Fruit fly (Drosophila melanogaster) whole organism, embryonic: ENCODE results near the gene CG14286.

ENCODE experiments used
- B-H2 ChIP-seq: fragments of 200-800 bp; sonication (Bioruptor generic); optimal IDR thresholded peaks from 2 replicates; lab custom pipeline; 2018; ENCODE audit warnings: missing biosample characterization, mild to moderate bottlenecking, missing genetic modification characterization
- CG10431 ChIP-seq: fragments of 200-800 bp; sonication (Bioruptor generic); optimal IDR thresholded peaks from 3 replicates; lab custom pipeline; 2018; ENCODE audit warnings: missing biosample characterization, mild to moderate bottlenecking, missing genetic modification characterization
- CG10543 ChIP-seq: fragments of 200-800 bp; sonication (Bioruptor generic); optimal IDR thresholded peaks from 3 replicates; lab custom pipeline; 2017; ENCODE audit warnings: missing biosample characterization, mild to moderate bottlenecking, missing genetic modification characterization, moderate library complexity
- CG10654 ChIP-seq: fragments of 200-800 bp; sonication (Bioruptor generic); optimal IDR thresholded peaks from 2 replicates; lab custom pipeline; 2016; ENCODE audit warnings: missing biosample characterization, missing genetic modification characterization
- CG11504 ChIP-seq: fragments of 200-800 bp; sonication (Bioruptor generic); optimal IDR thresholded peaks from 3 replicates; lab custom pipeline; 2019; ENCODE audit warnings: missing biosample characterization, mild to moderate bottlenecking, missing genetic modification characterization, moderate library complexity
- CG12104 ChIP-seq: fragments of 200-800 bp; sonication (Bioruptor generic); optimal IDR thresholded peaks from 3 replicates; lab custom pipeline; 2016; ENCODE audit warnings: missing biosample characterization, missing genetic modification characterization
- CG1233 ChIP-seq: fragments of 200-800 bp; sonication (Bioruptor generic); optimal IDR thresholded peaks from 4 replicates; lab custom pipeline; 2018; ENCODE audit warnings: missing biosample characterization, mild to moderate bottlenecking, missing genetic modification characterization
- CG12769 ChIP-seq: fragments of 200-800 bp; sonication (Bioruptor generic); optimal IDR thresholded peaks from 2 replicates; lab custom pipeline; 2019; ENCODE audit warnings: missing biosample characterization, mild to moderate bottlenecking, missing genetic modification characterization, moderate library complexity
- CG15601 ChIP-seq: fragments of 200-800 bp; sonication (Bioruptor generic); optimal IDR thresholded peaks from 3 replicates; lab custom pipeline; 2019; ENCODE audit warnings: missing biosample characterization, mild to moderate bottlenecking, missing genetic modification characterization, moderate library complexity
- CG17361 ChIP-seq: fragments of 200-800 bp; sonication (Bioruptor generic); IDR thresholded peaks from 3 replicates; pipeline ENCODE4 v1.3.6; 2022; ENCODE audit warnings: missing biosample characterization, missing genetic modification characterization
- CG2129 ChIP-seq: fragments of 200-800 bp; sonication (Bioruptor generic); IDR thresholded peaks from 2 replicates; pipeline ENCODE4 v1.3.6; 2022; ENCODE audit warnings: missing biosample characterization, missing genetic modification characterization; ENCODE audit not compliant: partially characterized antibody
- CG2678 ChIP-seq: fragments of 200-800 bp; sonication (Bioruptor generic); optimal IDR thresholded peaks from 3 replicates; lab custom pipeline; 2019; ENCODE audit warnings: missing biosample characterization, mild to moderate bottlenecking, missing genetic modification characterization, moderate library complexity
- CG30020 ChIP-seq: fragments of 200-800 bp; optimal IDR thresholded peaks from 2 replicates; lab custom pipeline; 2019; ENCODE audit warnings: missing biosample characterization, mild to moderate bottlenecking, missing genetic modification characterization, moderate library complexity
- CG32532 ChIP-seq: fragments of 200-800 bp; sonication (Bioruptor generic); IDR thresholded peaks from 2 replicates; pipeline ENCODE4 v1.3.6; 2022; ENCODE audit warnings: missing biosample characterization, missing genetic modification characterization
- CG7987 ChIP-seq: fragments of 200-800 bp; sonication (Bioruptor generic); optimal IDR thresholded peaks from 2 replicates; lab custom pipeline; 2018; ENCODE audit warnings: missing biosample characterization, mild to moderate bottlenecking, missing genetic modification characterization, moderate library complexity
- CG8388 ChIP-seq: fragments of 200-800 bp; sonication (Bioruptor generic); optimal IDR thresholded peaks from 2 replicates; lab custom pipeline; 2019; ENCODE audit warnings: missing biosample characterization, mild to moderate bottlenecking, missing genetic modification characterization, moderate library complexity
- CkIIα-i1 ChIP-seq: fragments of 200-800 bp; sonication (Bioruptor generic); IDR thresholded peaks from 2 replicates; pipeline ENCODE4 v1.3.6; 2022; ENCODE audit warnings: missing biosample characterization, missing genetic modification characterization
- Doc3 ChIP-seq: fragments of 200-800 bp; sonication (Bioruptor generic); IDR thresholded peaks from 3 replicates; pipeline ENCODE4 v1.3.6; 2022; ENCODE audit warnings: missing biosample characterization, missing genetic modification characterization; ENCODE audit not compliant: partially characterized antibody
- Dref ChIP-seq: fragments of 200-800 bp; sonication (Bioruptor generic); IDR thresholded peaks from 2 replicates; pipeline ENCODE4 v1.3.6; 2022; ENCODE audit warnings: missing biosample characterization, missing genetic modification characterization
- E2f1 ChIP-seq: fragments of 200-800 bp; sonication (Bioruptor generic); IDR thresholded peaks from 2 replicates; pipeline ENCODE4 v1.3.6; 2022; ENCODE audit warnings: missing biosample characterization, missing genetic modification characterization
- H2.0 ChIP-seq: fragments of 200-800 bp; sonication (Bioruptor generic); IDR thresholded peaks from 2 replicates; pipeline ENCODE4 v1.3.6; 2022; ENCODE audit warnings: missing biosample characterization, missing genetic modification characterization
- Hey ChIP-seq: fragments of 200-800 bp; sonication (Bioruptor generic); optimal IDR thresholded peaks from 3 replicates; lab custom pipeline; 2018; ENCODE audit warnings: missing biosample characterization, mild to moderate bottlenecking, missing genetic modification characterization
- HmgD ChIP-seq: fragments of 200-800 bp; sonication (Bioruptor generic); optimal IDR thresholded peaks from 3 replicates; lab custom pipeline; 2016; ENCODE audit warnings: missing biosample characterization, missing genetic modification characterization
- Hr3 ChIP-seq: fragments of 200-800 bp; sonication (Bioruptor generic); optimal IDR thresholded peaks from 3 replicates; lab custom pipeline; 2016; ENCODE audit warnings: missing biosample characterization, missing genetic modification characterization
- Hsf ChIP-seq: fragments of 200-800 bp; sonication (Bioruptor generic); optimal IDR thresholded peaks from 3 replicates; lab custom pipeline; 2016; ENCODE audit warnings: missing biosample characterization, missing genetic modification characterization
- MBD-R2 ChIP-seq: fragments of 200-800 bp; sonication (Bioruptor generic); IDR thresholded peaks from 2 replicates; pipeline ENCODE4 v1.3.6; 2022; ENCODE audit warnings: missing biosample characterization, missing genetic modification characterization
- Meics ChIP-seq: fragments of 200-800 bp; sonication (Bioruptor generic); optimal IDR thresholded peaks from 2 replicates; lab custom pipeline; 2017; ENCODE audit warnings: missing biosample characterization, mild to moderate bottlenecking, missing genetic modification characterization
- Ptx1 ChIP-seq: fragments of 200-800 bp; sonication (Bioruptor generic); IDR thresholded peaks from 2 replicates; pipeline ENCODE4 v1.3.6; 2022; ENCODE audit warnings: missing biosample characterization, missing genetic modification characterization
- Vsx1 ChIP-seq: fragments of 200-800 bp; sonication (Bioruptor generic); optimal IDR thresholded peaks from 2 replicates; lab custom pipeline; 2017; ENCODE audit warnings: missing biosample characterization, mild to moderate bottlenecking, missing genetic modification characterization, missing genetic modification reagents
- ac ChIP-seq: fragments of 200-800 bp; sonication (Bioruptor generic); optimal IDR thresholded peaks from 3 replicates; lab custom pipeline; 2017; ENCODE audit warnings: missing biosample characterization, mild to moderate bottlenecking, missing genetic modification characterization
- ash1 ChIP-seq: fragments of 200-800 bp; sonication (Bioruptor generic); optimal IDR thresholded peaks from 2 replicates; lab custom pipeline; 2018; ENCODE audit warnings: missing biosample characterization, mild to moderate bottlenecking, missing genetic modification characterization
- bab2 ChIP-seq: fragments of 200-800 bp; sonication (Bioruptor generic); optimal IDR thresholded peaks from 2 replicates; lab custom pipeline; 2016; ENCODE audit warnings: missing biosample characterization, missing genetic modification characterization
- br ChIP-seq: fragments of >200 bp; optimal IDR thresholded peaks from 2 replicates; lab custom pipeline; 2017
- caup ChIP-seq: fragments of 200-800 bp; sonication (Bioruptor generic); optimal IDR thresholded peaks from 3 replicates; lab custom pipeline; 2017; ENCODE audit warnings: missing biosample characterization, mild to moderate bottlenecking, missing genetic modification characterization, moderate library complexity; ENCODE audit not compliant: severe bottlenecking
- cwo ChIP-seq: fragments of 200-800 bp; sonication (Bioruptor generic); optimal IDR thresholded peaks from 3 replicates; lab custom pipeline; 2017; ENCODE audit warnings: missing biosample characterization, missing genetic modification characterization, mild to moderate bottlenecking, moderate library complexity, missing genetic modification reagents
- dan ChIP-seq: fragments of 200-800 bp; sonication (Bioruptor generic); IDR thresholded peaks from 2 replicates; pipeline ENCODE4 v1.3.6; 2022; ENCODE audit warnings: missing biosample characterization, missing genetic modification characterization
- dpn ChIP-seq, 2 experiments: fragments of 200-800 bp; sonication (Bioruptor generic); optimal IDR thresholded peaks; 3 replicates each; lab custom pipeline; 2016; ENCODE audit warnings: missing biosample characterization in 2 of 2, missing genetic modification characterization in 2 of 2
- eve ChIP-seq, 2 experiments: fragments of >200 bp; optimal IDR thresholded peaks; 2 replicates each; lab custom pipeline; 2017; ENCODE audit warnings: missing biosample characterization in 2 of 2, missing genetic modification characterization in 2 of 2
- exex ChIP-seq: fragments of 200-800 bp; sonication (Bioruptor generic); optimal IDR thresholded peaks from 4 replicates; lab custom pipeline; 2018; ENCODE audit warnings: missing biosample characterization, mild to moderate bottlenecking, missing genetic modification characterization, moderate library complexity
- fu2 ChIP-seq: fragments of 200-800 bp; sonication (Bioruptor generic); optimal IDR thresholded peaks from 2 replicates; lab custom pipeline; 2016; ENCODE audit warnings: missing biosample characterization, missing genetic modification characterization
- gce ChIP-seq: fragments of 200-800 bp; sonication (Bioruptor generic); IDR thresholded peaks from 3 replicates; pipeline ENCODE4 v1.3.6; 2022; ENCODE audit warnings: missing biosample characterization, missing genetic modification characterization
- gem ChIP-seq: fragments of 200-800 bp; sonication (Bioruptor generic); optimal IDR thresholded peaks from 2 replicates; lab custom pipeline; 2019; ENCODE audit warnings: missing biosample characterization, mild to moderate bottlenecking, missing genetic modification characterization, moderate library complexity
- insv ChIP-seq, 2 experiments: fragments of 200-800 bp; sonication (Bioruptor generic); optimal IDR thresholded peaks; 3 replicates each; lab custom pipeline; 2016 to 2018; ENCODE audit warnings: missing biosample characterization in 2 of 2, missing genetic modification characterization in 2 of 2
- nerfin-1 ChIP-seq: fragments of 200-800 bp; sonication (Bioruptor generic); optimal IDR thresholded peaks from 3 replicates; lab custom pipeline; 2019; ENCODE audit warnings: missing biosample characterization, mild to moderate bottlenecking, missing genetic modification characterization, moderate library complexity
- otp ChIP-seq: fragments of 200-800 bp; sonication (Bioruptor generic); IDR thresholded peaks from 3 replicates; pipeline ENCODE4, ENCODE4 v1.3.6; 2022; ENCODE audit warnings: missing biosample characterization, missing genetic modification characterization
- sens-2 ChIP-seq: fragments of 200-800 bp; sonication (Bioruptor generic); IDR thresholded peaks from 2 replicates; pipeline ENCODE4 v1.3.6; 2022; ENCODE audit warnings: missing biosample characterization, missing genetic modification characterization
- sisA ChIP-seq: fragments of 200-800 bp; sonication (Bioruptor generic); IDR thresholded peaks from 2 replicates; pipeline ENCODE4 v1.3.6; 2022; ENCODE audit warnings: missing biosample characterization, missing genetic modification characterization
- sob ChIP-seq: fragments of 200-800 bp; sonication (Bioruptor generic); IDR thresholded peaks from 2 replicates; pipeline ENCODE4 v1.3.6; 2022; ENCODE audit warnings: missing biosample characterization, missing genetic modification characterization
- tin ChIP-seq: fragments of 200-800 bp; sonication (Bioruptor generic); optimal IDR thresholded peaks from 3 replicates; lab custom pipeline; 2016; ENCODE audit warnings: missing biosample characterization, missing genetic modification characterization
- tx ChIP-seq: fragments of 200-800 bp; sonication (Bioruptor generic); optimal IDR thresholded peaks from 2 replicates; lab custom pipeline; 2016; ENCODE audit warnings: missing biosample characterization, missing genetic modification characterization
- z ChIP-seq: fragments of 200-800 bp; sonication (Bioruptor generic); IDR thresholded peaks from 3 replicates; pipeline ENCODE4 v1.3.6; 2022; ENCODE audit warnings: missing biosample characterization, missing genetic modification characterization
- zfh2 ChIP-seq: fragments of 200-800 bp; sonication (Bioruptor generic); optimal IDR thresholded peaks from 2 replicates; lab custom pipeline; 2016; ENCODE audit warnings: missing biosample characterization, missing genetic modification characterization

The CG14286 gene

dm6 chr3R:18999906-19000451, 23.9 kb upstream of the CG14286 start (continued):
- TF ChIP-seq Doc3 (no peak), gce (GFP tag; lab: Robert Waterston, UW) (no peak), sob (GFP tag; lab: Robert Waterston, UW) (no peak), CG30020 (no peak), otp (peak; percentile 70), CG12769 (tag; lab: Kevin White, UChicago) (no peak), caup (GFP tag; lab: Kevin White, UChicago) (no peak), HmgD (GFP tag; lab: Kevin White, UChicago) (no peak), Hr3 (GFP tag; lab: Kevin White, UChicago) (no peak), Hey (tag; lab: Kevin White, UChicago) (no peak), B-H2 (GFP tag; lab: Kevin White, UChicago) (no peak), eve (GFP tag; optimal IDR thresholded peaks at IDR 0.05; lab: Kevin White, UChicago) (no peak), Ptx1 (GFP tag; lab: Robert Waterston, UW) (no peak), CG12104 (GFP tag; lab: Kevin White, UChicago) (no peak), Vsx1 (GFP tag; lab: Kevin White, UChicago) (no peak), dpn (GFP tag; optimal IDR thresholded peaks at IDR 0.05; lab: Kevin White, UChicago) (no peak), CG8388 (GFP tag; lab: Kevin White, UChicago) (no peak), nerfin-1 (tag; lab: Kevin White, UChicago) (peak; percentile 56), CG7987 (GFP tag; lab: Kevin White, UChicago) (no peak), z (GFP tag; lab: Robert Waterston, UW) (no peak), bab2 (GFP tag; lab: Kevin White, UChicago) (no peak), Dref (GFP tag; lab: Robert Waterston, UW) (no peak), br (no peak), E2f1 (GFP tag; lab: Robert Waterston, UW) (no peak), ac (GFP tag; lab: Kevin White, UChicago) (peak; percentile 33), tin (GFP tag; lab: Kevin White, UChicago) (no peak), sens-2 (GFP tag; lab: Robert Waterston, UW) (no peak), MBD-R2 (GFP tag; lab: Robert Waterston, UW) (no peak), cwo (GFP tag; lab: Kevin White, UChicago) (no peak), CG2678 (no peak), exex (tag; lab: Kevin White, UChicago) (no peak), Meics (GFP tag; lab: Kevin White, UChicago) (no peak), Hsf (GFP tag; lab: Kevin White, UChicago) (no peak), fu2 (GFP tag; lab: Kevin White, UChicago) (no peak), CG2129 (no peak), sisA (GFP tag; lab: Robert Waterston, UW) (no peak), CG10543 (GFP tag; lab: Kevin White, UChicago) (no peak), tx (GFP tag; lab: Kevin White, UChicago) (no peak), zfh2 (GFP tag; lab: Kevin White, UChicago) (no peak), CG15601 (tag; lab: Kevin White, UChicago) (no peak), CkIIα-i1 (GFP tag; lab: Robert Waterston, UW) (no peak), dan (GFP tag; lab: Robert Waterston, UW) (no peak), H2.0 (GFP tag; lab: Robert Waterston, UW) (no peak), CG10654 (GFP tag; lab: Kevin White, UChicago) (no peak), ash1 (GFP tag; lab: Kevin White, UChicago) (no peak), CG10431 (GFP tag; lab: Kevin White, UChicago) (peak; percentile 4), CG17361 (no peak), CG1233 (GFP tag; lab: Kevin White, UChicago) (no peak), CG32532 (no peak), gem (no peak), CG11504 (tag; lab: Kevin White, UChicago) (peak; percentile 9), insv (GFP tag; optimal IDR thresholded peaks at IDR 0.05; lab: Kevin White, UChicago) (no peak)
